Fruit fly (Drosophila melanogaster): ENCODE measurements around the gene Gr77a.

Gr77a gene

dm6 chr3L:20778224-20779063 is 39.2 kb upstream of the Gr77a start, which contains the start of the genes Pex16 and Pex14:
Gene Pex16, minus strand, starts transcription at chr3L:20778264.
Gene Pex14, plus strand, starts transcription at chr3L:20778799.
- TF ChIP-seq toe (GFP tag; optimal IDR thresholded peaks at IDR 0.05), result peak; percentile 77
- TF ChIP-seq Hr96 (GFP tag; optimal IDR thresholded peaks at IDR 0.05), result peak; percentile 74
- TF ChIP-seq Mnt (GFP tag; optimal IDR thresholded peaks at IDR 0.05), result peak; percentile 39
- peak; percentile 61 for TF ChIP-seq CG7045 (GFP tag; optimal IDR thresholded peaks at IDR 0.05)
- no peak for TF ChIP-seq tj (GFP tag; optimal IDR thresholded peaks at IDR 0.05)
- no peak for TF ChIP-seq bab1 (GFP tag; optimal IDR thresholded peaks at IDR 0.05)
- TF ChIP-seq CG1620 (GFP tag; optimal IDR thresholded peaks at IDR 0.05), result peak; percentile 63
- TF ChIP-seq Clk (GFP tag; optimal IDR thresholded peaks at IDR 0.05), result no peak
- no peak for TF ChIP-seq cnc (optimal IDR thresholded peaks at IDR 0.05)
- peak; percentile 40 for TF ChIP-seq CG11617 (GFP tag; optimal IDR thresholded peaks at IDR 0.05)
- peak; percentile 40 for TF ChIP-seq pad (GFP tag; optimal IDR thresholded peaks at IDR 0.05)
- peak; percentile 44 for TF ChIP-seq CG7101 (tag; optimal IDR thresholded peaks at IDR 0.05)
- TF ChIP-seq CG14711 (tag; optimal IDR thresholded peaks at IDR 0.05), result peak; percentile 47
- TF ChIP-seq CG33017 (tag; optimal IDR thresholded peaks at IDR 0.05), result peak; percentile 41

- TF ChIP-seq CG5204 (GFP tag; optimal IDR thresholded peaks at IDR 0.05), result no peak
- TF ChIP-seq cnc (optimal IDR thresholded peaks at IDR 0.05), result no peak
- no peak for TF ChIP-seq kay (GFP tag; ENCODE audit: borderline replicate concordance)
- TF ChIP-seq tj (GFP tag; optimal IDR thresholded peaks at IDR 0.05), result no peak
- no peak for TF ChIP-seq CG14711 (tag; optimal IDR thresholded peaks at IDR 0.05)
- TF ChIP-seq CG1620 (GFP tag; optimal IDR thresholded peaks at IDR 0.05), result no peak
- no peak for TF ChIP-seq toe (GFP tag; optimal IDR thresholded peaks at IDR 0.05)
- TF ChIP-seq Crg-1 (GFP tag; optimal IDR thresholded peaks at IDR 0.05), result no peak
- no peak for TF ChIP-seq ovo (GFP tag; optimal IDR thresholded peaks at IDR 0.05)
- TF ChIP-seq CG7101 (tag; optimal IDR thresholded peaks at IDR 0.05), result no peak
- TF ChIP-seq CG11617 (GFP tag; optimal IDR thresholded peaks at IDR 0.05), result no peak
- no peak for TF ChIP-seq Hr96 (GFP tag; optimal IDR thresholded peaks at IDR 0.05)
- no peak for TF ChIP-seq Mnt (GFP tag; optimal IDR thresholded peaks at IDR 0.05)
- no peak for TF ChIP-seq cic (GFP tag; optimal IDR thresholded peaks at IDR 0.05)
- TF ChIP-seq CG33017 (tag; optimal IDR thresholded peaks at IDR 0.05), result no peak
Measured at dm6 chr3L:20777496-20777895, 38.3 kb upstream of the Gr77a start.

- TF ChIP-seq kay (GFP tag; ENCODE audit: borderline replicate concordance), result no peak
- TF ChIP-seq CG12768 (GFP tag; optimal IDR thresholded peaks at IDR 0.05), result no peak
- TF ChIP-seq CG33017 (tag; optimal IDR thresholded peaks at IDR 0.05), result no peak
- no peak for TF ChIP-seq CG1620 (GFP tag; optimal IDR thresholded peaks at IDR 0.05)
- no peak for TF ChIP-seq CG11617 (GFP tag; optimal IDR thresholded peaks at IDR 0.05)
- TF ChIP-seq Crg-1 (GFP tag; optimal IDR thresholded peaks at IDR 0.05), result no peak
- TF ChIP-seq Clk (GFP tag; optimal IDR thresholded peaks at IDR 0.05), result no peak
- no peak for TF ChIP-seq cic (GFP tag; optimal IDR thresholded peaks at IDR 0.05)
- TF ChIP-seq cnc (optimal IDR thresholded peaks at IDR 0.05), result no peak
- TF ChIP-seq CG7045 (GFP tag; optimal IDR thresholded peaks at IDR 0.05), result no peak
- TF ChIP-seq CG7101 (tag; optimal IDR thresholded peaks at IDR 0.05), result no peak
- TF ChIP-seq CG14711 (tag; optimal IDR thresholded peaks at IDR 0.05), result no peak
Measured at dm6 chr3L:20772647-20773015, 33.4 kb upstream of the Gr77a start.

dm6 chr3L:20771891-20772646 is 32.8 kb upstream of the Gr77a start:
- no peak for TF ChIP-seq cnc (optimal IDR thresholded peaks at IDR 0.05)
- TF ChIP-seq CG12768 (GFP tag; optimal IDR thresholded peaks at IDR 0.05), result peak; percentile 50
- TF ChIP-seq toe (GFP tag; optimal IDR thresholded peaks at IDR 0.05), result no peak
- peak; percentile 85 for TF ChIP-seq bab1 (GFP tag; optimal IDR thresholded peaks at IDR 0.05)
- peak; percentile 65 for TF ChIP-seq CG33017 (tag; optimal IDR thresholded peaks at IDR 0.05)
- peak; percentile 47 for TF ChIP-seq CG11617 (GFP tag; optimal IDR thresholded peaks at IDR 0.05)
- no peak for TF ChIP-seq tj (GFP tag; optimal IDR thresholded peaks at IDR 0.05)
- no peak for TF ChIP-seq Hr96 (GFP tag; optimal IDR thresholded peaks at IDR 0.05)
- peak; percentile 22 for TF ChIP-seq Mnt (GFP tag; optimal IDR thresholded peaks at IDR 0.05)
- no peak for TF ChIP-seq pad (GFP tag; optimal IDR thresholded peaks at IDR 0.05)
- peak; percentile 58 for TF ChIP-seq CG14711 (tag; optimal IDR thresholded peaks at IDR 0.05)
- no peak for TF ChIP-seq ovo (GFP tag; optimal IDR thresholded peaks at IDR 0.05)
- peak; percentile 30 for TF ChIP-seq Crg-1 (GFP tag; optimal IDR thresholded peaks at IDR 0.05)
- no peak for TF ChIP-seq CG5204 (GFP tag; optimal IDR thresholded peaks at IDR 0.05)
- no peak for TF ChIP-seq cic (GFP tag; optimal IDR thresholded peaks at IDR 0.05)
- TF ChIP-seq Clk (GFP tag; optimal IDR thresholded peaks at IDR 0.05), result peak; percentile 31
- peak; percentile 39 for TF ChIP-seq CG1620 (GFP tag; optimal IDR thresholded peaks at IDR 0.05)
- TF ChIP-seq CG7045 (GFP tag; optimal IDR thresholded peaks at IDR 0.05), result peak; percentile 65
- TF ChIP-seq kay (GFP tag; ENCODE audit: borderline replicate concordance), result peak; percentile 90
- TF ChIP-seq CG7101 (tag; optimal IDR thresholded peaks at IDR 0.05), result peak; percentile 70

- TF ChIP-seq CG7045 (GFP tag; optimal IDR thresholded peaks at IDR 0.05) (no peak), CG11617 (GFP tag; optimal IDR thresholded peaks at IDR 0.05) (no peak), CG12768 (GFP tag; optimal IDR thresholded peaks at IDR 0.05) (no peak), tj (GFP tag; optimal IDR thresholded peaks at IDR 0.05) (peak; percentile 2), CG1620 (GFP tag; optimal IDR thresholded peaks at IDR 0.05) (peak; percentile 13), CG14711 (tag; optimal IDR thresholded peaks at IDR 0.05) (no peak), Mnt (GFP tag; optimal IDR thresholded peaks at IDR 0.05) (peak; percentile 77), Clk (GFP tag; optimal IDR thresholded peaks at IDR 0.05) (no peak), kay (GFP tag; ENCODE audit: borderline replicate concordance) (peak; percentile 66), Crg-1 (GFP tag; optimal IDR thresholded peaks at IDR 0.05) (peak; percentile 28), cic (GFP tag; optimal IDR thresholded peaks at IDR 0.05) (no peak), bab1 (GFP tag; optimal IDR thresholded peaks at IDR 0.05) (no peak), CG5204 (GFP tag; optimal IDR thresholded peaks at IDR 0.05) (no peak), Hr96 (GFP tag; optimal IDR thresholded peaks at IDR 0.05) (no peak), ovo (GFP tag; optimal IDR thresholded peaks at IDR 0.05) (no peak), toe (GFP tag; optimal IDR thresholded peaks at IDR 0.05) (peak; percentile 63), CG7101 (tag; optimal IDR thresholded peaks at IDR 0.05) (peak; percentile 9)
Measured at dm6 chr3L:20771001-20771890, 32.0 kb upstream of the Gr77a start, which contains the start of the genes CG4042 and Pitslre. Gene CG4042, minus strand, starts transcription at chr3L:20771507. Gene Pitslre, plus strand, starts transcription at chr3L:20771528.

All from whole organism, adult.